Fruit fly (Drosophila melanogaster): Measurements from ENCODE around the gene CG2694.

Gene CG2694

DNA sequence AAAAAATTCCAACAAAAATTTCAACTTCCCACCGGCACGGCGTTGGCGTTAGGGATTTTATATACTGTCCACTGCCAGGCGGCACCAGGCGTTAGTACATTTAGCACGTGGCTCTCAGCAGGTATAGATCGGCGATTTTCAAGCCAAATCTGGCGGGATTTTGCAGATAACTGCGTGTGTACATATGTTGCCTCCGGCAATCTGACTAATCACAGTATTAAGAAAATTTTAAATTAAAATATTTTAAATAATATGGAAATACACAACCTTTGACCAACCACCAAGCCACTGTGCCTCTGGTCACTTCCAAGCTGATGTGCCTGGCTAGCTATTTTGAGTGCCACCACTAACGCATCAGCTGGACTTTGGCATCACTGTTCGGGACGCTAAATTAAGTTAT lies 18.2 kb downstream of the CG2694 start, which contains the start of the genes ttm50 and CG2712 (continued):
- TF ChIP-seq pum (GFP tag; optimal IDR thresholded peaks at IDR 0.05) = no peak
- 0 out of 2 replicates have a peak, but pooled peaks have one; percentile 31 for TF ChIP-seq Dref (GFP tag; IDR thresholded peaks at IDR 0.05)
- TF ChIP-seq CG2129 (GFP tag; IDR thresholded peaks at IDR 0.05; ENCODE audit: partially characterized antibody) = no peak
- TF ChIP-seq pzg (GFP tag; optimal IDR thresholded peaks at IDR 0.05) = peak; percentile 56
- 0 out of 2 replicates have a peak, but pooled peaks have one; percentile 27 for TF ChIP-seq Doc2 (GFP tag; IDR thresholded peaks at IDR 0.05)
- peak; percentile 57; the same call in 1 of the 2 replicates for TF ChIP-seq ssp (GFP tag; IDR thresholded peaks at IDR 0.05)
- TF ChIP-seq chm (GFP tag; IDR thresholded peaks at IDR 0.05) = no peak
- no peak for TF ChIP-seq CG7963 (GFP tag; IDR thresholded peaks at IDR 0.05; ENCODE audit: partially characterized antibody)
- TF ChIP-seq Tbp (GFP tag; optimal IDR thresholded peaks at IDR 0.05) = peak; percentile 66
- no peak for TF ChIP-seq CG6175 (GFP tag; IDR thresholded peaks at IDR 0.05)
- TF ChIP-seq cad (GFP tag; optimal IDR thresholded peaks at IDR 0.05) = no peak
- peak; percentile 61 for TF ChIP-seq CG17829 (tag; optimal IDR thresholded peaks at IDR 0.05)
- TF ChIP-seq dmrt11E (tag; optimal IDR thresholded peaks at IDR 0.05) = peak; percentile 58
- no peak for TF ChIP-seq bcd (GFP tag; optimal IDR thresholded peaks at IDR 0.05)
- no peak for TF ChIP-seq CG16813 (GFP tag; IDR thresholded peaks at IDR 0.05; ENCODE audit: partially characterized antibody)
- peak; percentile 63 for TF ChIP-seq CG4424 (GFP tag; optimal IDR thresholded peaks at IDR 0.05)
- TF ChIP-seq Ptx1 (GFP tag; IDR thresholded peaks at IDR 0.05) = peak; percentile 71
- TF ChIP-seq CG6683 (GFP tag; optimal IDR thresholded peaks at IDR 0.05) = peak; percentile 15
- no peak for TF ChIP-seq pan (optimal IDR thresholded peaks at IDR 0.05)
- peak in 1 of 2 experiments; percentile 35 for TF ChIP-seq pan (GFP tag; optimal IDR thresholded peaks at IDR 0.05 in 1 of 2, IDR thresholded peaks at IDR 0.05 in 1 of 2)
- TF ChIP-seq C15 (GFP tag; IDR thresholded peaks at IDR 0.05) = 0 out of 3 replicates have a peak, but pooled peaks have one; percentile 40
- TF ChIP-seq CG10959 (GFP tag; IDR thresholded peaks at IDR 0.05) = no peak
- TF ChIP-seq CG30020 (tag; optimal IDR thresholded peaks at IDR 0.05) = peak; percentile 52
- TF ChIP-seq cg (GFP tag; optimal IDR thresholded peaks at IDR 0.05) = no peak
- peak; percentile 51; the same call in 1 of the 2 replicates for TF ChIP-seq CG6272 (GFP tag; IDR thresholded peaks at IDR 0.05)
- TF ChIP-seq Dbx (GFP tag; IDR thresholded peaks at IDR 0.05) = 0 out of 3 replicates have a peak, but pooled peaks have one; percentile 47
- peak; percentile 98 for TF ChIP-seq Sry-β (GFP tag; optimal IDR thresholded peaks at IDR 0.05)
- TF ChIP-seq CG14014 (GFP tag; IDR thresholded peaks at IDR 0.05) = peak; percentile 14; the same call in 1 of the 2 replicates
- TF ChIP-seq Oaz (GFP tag; IDR thresholded peaks at IDR 0.05) = peak; percentile 51; the same call in 1 of the 2 replicates
- peak; percentile 51 for TF ChIP-seq caup (GFP tag; optimal IDR thresholded peaks at IDR 0.05; ENCODE audit: severe bottlenecking)
- TF ChIP-seq CG7556 (GFP tag; optimal IDR thresholded peaks at IDR 0.05) = peak; percentile 48
- peak; percentile 44 for TF ChIP-seq Fer3 (tag; optimal IDR thresholded peaks at IDR 0.05)
- TF ChIP-seq Med (GFP tag) = peak; percentile 62
- peak; percentile 19 for TF ChIP-seq CG17359 (tag; optimal IDR thresholded peaks at IDR 0.05)
- no peak for TF ChIP-seq sd (tag; optimal IDR thresholded peaks at IDR 0.05)
- peak; percentile 76 for TF ChIP-seq CG12659 (GFP tag; optimal IDR thresholded peaks at IDR 0.05)
- TF ChIP-seq Camta (GFP tag; optimal IDR thresholded peaks at IDR 0.05) = no peak
- peak; percentile 66 for TF ChIP-seq twi (tag; optimal IDR thresholded peaks at IDR 0.05)
- peak; percentile 93 for TF ChIP-seq CG2712 (tag; optimal IDR thresholded peaks at IDR 0.05)
- peak; percentile 76 for TF ChIP-seq YL-1 (GFP tag; optimal IDR thresholded peaks at IDR 0.05)
- peak; percentile 52 for TF ChIP-seq Chrac-16 (GFP tag; optimal IDR thresholded peaks at IDR 0.05)
- peak; percentile 19 for TF ChIP-seq CG9437 (GFP tag; optimal IDR thresholded peaks at IDR 0.05)
- no peak for TF ChIP-seq tx (GFP tag; optimal IDR thresholded peaks at IDR 0.05)
- peak; percentile 74 for TF ChIP-seq grau (tag; optimal IDR thresholded peaks at IDR 0.05)
- TF ChIP-seq Vsx1 (GFP tag; optimal IDR thresholded peaks at IDR 0.05) = no peak
- peak; percentile 13 for TF ChIP-seq lbe (GFP tag; optimal IDR thresholded peaks at IDR 0.05)
- peak; percentile 49 for TF ChIP-seq az2 (GFP tag; optimal IDR thresholded peaks at IDR 0.05)
- TF ChIP-seq dpn (GFP tag; optimal IDR thresholded peaks at IDR 0.05) = peak; percentile 21 to 52
- TF ChIP-seq D19A (tag; optimal IDR thresholded peaks at IDR 0.05) = no peak
- TF ChIP-seq CG4404 (GFP tag; IDR thresholded peaks at IDR 0.05) = peak; percentile 60
- TF ChIP-seq Taf1 (GFP tag; IDR thresholded peaks at IDR 0.05) = 0 out of 2 replicates have a peak, but pooled peaks have one; percentile 11
